Worm (Caenorhabditis elegans) whole organism, dauer: ENCODE data around the gene epg-9.

ENCODE experiments used
- unc-62 ChIP-seq: sonication (generic microtip); optimal IDR thresholded peaks from 2 replicates; lab custom pipeline; 2017; ENCODE audit warnings: missing biosample characterization, missing genetic modification reagents, missing genetic modification characterization

The epg-9 gene

ce11 chrIV:2602862-2603189 lies 1.9 kb downstream of the epg-9 start:
- no peak for TF ChIP-seq unc-62 (GFP tag; lab: Kevin White, UChicago)

ce11 chrIV:2603556-2604021 lies 2.6 kb downstream of the epg-9 start:
- TF ChIP-seq unc-62 (GFP tag; lab: Kevin White, UChicago), result no peak

DNA sequence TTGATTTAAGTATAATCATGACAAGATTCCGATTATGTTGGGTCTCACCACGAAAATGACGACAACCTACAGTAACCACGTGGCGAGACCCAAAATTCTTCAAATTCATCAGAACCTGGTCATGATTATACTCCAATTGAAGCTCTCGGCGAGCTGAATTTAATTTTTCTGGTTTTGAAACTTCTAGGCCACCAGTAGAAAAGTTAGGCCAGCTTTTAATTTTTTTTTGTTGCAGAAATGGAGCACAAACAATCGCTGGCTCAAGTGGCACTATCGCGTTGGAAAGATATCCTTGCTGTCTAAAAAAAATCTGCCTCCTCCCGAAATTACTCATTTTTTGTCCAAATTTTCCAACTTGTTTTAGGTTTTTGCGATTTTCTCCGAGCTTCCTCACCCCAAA lies 5.6 kb downstream of the epg-9 start:
- TF ChIP-seq unc-62 (GFP tag; lab: Kevin White, UChicago), result no peak

- no peak for TF ChIP-seq unc-62 (GFP tag; lab: Kevin White, UChicago)
Observed at ce11 chrIV:2607513-2608101, 6.7 kb downstream of the epg-9 start, which contains the start of gene vamp-7. Gene vamp-7 (plus strand): TSS chrIV:2608051.

DNA sequence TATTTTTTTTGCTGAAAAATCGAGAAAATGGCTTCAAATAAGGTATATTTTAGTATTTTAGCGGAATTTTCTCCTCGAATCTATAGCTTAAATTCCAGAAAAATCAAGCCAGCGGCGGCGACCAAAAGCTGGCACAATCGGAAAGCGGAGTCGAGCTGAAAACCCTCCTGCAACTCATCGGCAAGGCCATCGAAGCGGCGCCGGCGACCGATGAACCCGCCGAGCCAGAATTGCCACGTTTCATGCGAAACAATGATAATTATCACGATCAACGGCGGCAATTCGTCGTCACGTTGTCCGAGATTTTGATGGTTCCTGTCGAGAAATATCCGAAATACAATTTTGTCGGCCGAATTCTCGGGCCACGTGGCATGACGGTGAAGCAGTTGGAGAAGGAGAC lies 9.5 kb downstream of the epg-9 start, which contains the start of gene Y69A2AR.32:
Gene Y69A2AR.32 (plus strand): TSS at position 28 of the 400 bp plus-strand sequence.
- no peak for TF ChIP-seq unc-62 (GFP tag; lab: Kevin White, UChicago)

ce11 chrIV:2610974-2611373 lies 10.0 kb downstream of the epg-9 start:
- no peak for TF ChIP-seq unc-62 (GFP tag; lab: Kevin White, UChicago)

ce11 chrIV:2613011-2613503 lies 12.1 kb downstream of the epg-9 start, which contains the start of gene Y69A2AR.28:
Gene Y69A2AR.28 (minus strand): TSS chrIV:2613061.
- TF ChIP-seq unc-62 (GFP tag; lab: Kevin White, UChicago), result no peak

DNA sequence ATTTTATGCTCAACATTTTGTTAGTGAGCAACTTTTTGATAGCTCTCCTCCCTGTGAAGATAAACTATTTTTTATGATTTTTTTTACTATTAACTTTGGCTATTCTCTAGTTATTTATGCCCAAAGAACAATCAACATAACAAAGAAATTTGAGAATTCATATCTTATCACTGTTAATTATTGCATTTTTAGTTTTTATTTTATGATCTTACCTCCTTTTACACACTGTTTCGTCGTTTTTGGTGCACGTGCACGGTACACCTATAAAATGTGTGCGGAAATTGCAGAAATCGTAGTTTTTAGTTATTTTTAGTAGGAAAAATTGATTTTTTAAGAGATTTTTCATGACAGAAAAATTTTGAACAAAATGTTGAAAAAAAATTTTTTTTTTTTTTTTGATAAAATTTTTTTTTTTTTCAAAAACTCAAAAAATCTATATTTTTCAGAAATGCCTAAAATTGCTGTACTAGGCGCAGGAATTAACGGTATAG lies 12.9 kb downstream of the epg-9 start, which contains the start of gene daao-1:
Gene daao-1 (plus strand): TSS at position 441 of the 491 bp plus-strand sequence.
- TF ChIP-seq unc-62 (GFP tag; lab: Kevin White, UChicago), result no peak

ce11 chrIV:2616853-2617252 lies 15.9 kb downstream of the epg-9 start:
- no peak for TF ChIP-seq unc-62 (GFP tag; lab: Kevin White, UChicago)

- no peak for TF ChIP-seq unc-62 (GFP tag; lab: Kevin White, UChicago)
Observed at ce11 chrIV:2618611-2619010, 17.7 kb downstream of the epg-9 start, which contains the start of gene smf-3. Gene smf-3 (plus strand): TSS chrIV:2618869.

DNA sequence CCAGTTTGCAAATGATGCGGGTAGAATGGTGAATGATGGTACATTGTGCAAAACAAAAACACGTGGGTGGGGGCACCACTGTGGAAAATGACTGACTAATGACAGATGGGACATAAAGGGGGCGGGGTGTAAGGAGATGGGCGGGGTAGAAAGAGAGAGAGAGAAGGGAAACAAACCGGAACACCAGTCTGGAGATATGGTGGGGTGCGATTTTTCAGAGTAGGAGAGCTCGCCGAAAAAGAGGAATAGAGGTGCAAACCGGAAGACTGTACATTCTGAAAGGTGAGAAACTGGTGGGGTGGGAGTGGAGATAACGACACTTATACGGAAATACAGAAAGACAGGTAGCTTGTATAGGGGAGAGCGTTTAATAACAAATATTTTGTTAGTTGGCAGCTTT lies 27.2 kb downstream of the epg-9 start, which contains the start of gene ngn-1:
Gene ngn-1 (minus strand): TSS at position 101 of the 400 bp plus-strand sequence.
- no peak for TF ChIP-seq unc-62 (GFP tag; lab: Kevin White, UChicago)

DNA sequence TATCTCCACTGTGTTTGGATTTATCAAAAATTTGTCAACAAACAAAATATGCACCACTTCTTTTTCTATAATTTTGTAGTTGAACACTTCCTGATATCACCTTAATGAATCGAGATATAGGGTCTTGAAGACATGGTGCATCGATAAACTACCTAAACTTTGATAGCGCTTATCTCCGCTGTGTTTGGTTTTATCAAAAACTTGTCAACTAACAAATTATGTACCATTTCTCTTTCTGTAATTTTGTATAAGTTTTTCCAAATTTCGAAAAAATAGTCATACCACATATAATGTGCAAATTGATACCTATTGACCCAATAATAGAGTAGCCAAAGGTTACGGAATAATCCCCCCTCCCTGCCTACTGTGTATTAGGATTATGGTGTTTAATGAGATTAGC lies 29.2 kb downstream of the epg-9 start:
- no peak for TF ChIP-seq unc-62 (GFP tag; lab: Kevin White, UChicago)

DNA sequence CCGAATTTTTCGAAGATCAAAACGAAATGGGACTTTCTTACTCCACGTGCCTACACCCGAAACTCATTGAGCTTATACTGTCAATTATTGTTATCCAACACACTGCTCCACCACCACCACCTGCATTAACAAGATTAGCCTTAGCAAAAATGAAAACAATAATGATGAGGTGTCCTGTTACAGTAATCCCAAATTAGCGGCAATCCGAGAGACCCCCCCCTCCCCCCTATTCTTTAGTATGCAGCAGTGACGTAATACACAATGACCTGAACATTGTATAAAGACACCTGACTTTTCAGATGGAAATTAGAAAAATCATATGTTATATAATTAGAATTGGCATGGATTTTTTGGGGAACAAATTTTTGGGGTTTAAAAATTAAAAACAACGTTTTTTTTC lies 34.1 kb downstream of the epg-9 start:
- no peak for TF ChIP-seq unc-62 (GFP tag; lab: Kevin White, UChicago)

- TF ChIP-seq unc-62 (GFP tag; lab: Kevin White, UChicago), result no peak
Observed at ce11 chrIV:2639666-2640273, 38.8 kb downstream of the epg-9 start.

ce11 chrIV:2640950-2641349 lies 40.0 kb downstream of the epg-9 start, which contains the start of the genes mdf-2 and nduv-3:
Gene mdf-2 (minus strand): TSS chrIV:2641125.
Gene nduv-3 (plus strand): TSS chrIV:2641310.
- no peak for TF ChIP-seq unc-62 (GFP tag; lab: Kevin White, UChicago)

- TF ChIP-seq unc-62 (GFP tag; lab: Kevin White, UChicago), result no peak
Observed at ce11 chrIV:2642054-2642453, 41.1 kb downstream of the epg-9 start.
